Fruit fly (Drosophila melanogaster): Measurements from ENCODE around the gene CG14377.

Gene CG14377

dm6 chr3R:13400902-13401721 lies 3.5 kb downstream of the CG14377 start (continued):
- TF ChIP-seq tll (GFP tag; optimal IDR thresholded peaks at IDR 0.05) (no peak), chm (GFP tag; IDR thresholded peaks at IDR 0.05) (no peak; the same call in 1 of the 2 replicates), Sox100B (GFP tag; optimal IDR thresholded peaks at IDR 0.05) (peak; percentile 85), CG6654 (GFP tag; optimal IDR thresholded peaks at IDR 0.05) (peak; percentile 70), knrl (GFP tag; IDR thresholded peaks at IDR 0.05; ENCODE audit: partially characterized antibody) (no peak), shn (GFP tag; optimal IDR thresholded peaks at IDR 0.05) (peak; percentile 92), CG2120 (GFP tag; optimal IDR thresholded peaks at IDR 0.05) (peak; percentile 92), CG11504 (tag; optimal IDR thresholded peaks at IDR 0.05) (peak; percentile 90), CG10462 (GFP tag; optimal IDR thresholded peaks at IDR 0.05) (peak; percentile 86), CG9876 (GFP tag; optimal IDR thresholded peaks at IDR 0.05) (peak; percentile 68), fd3F (GFP tag; optimal IDR thresholded peaks at IDR 0.05) (peak; percentile 80), CG1233 (GFP tag; optimal IDR thresholded peaks at IDR 0.05) (peak; percentile 72), CG17612 (GFP tag; IDR thresholded peaks at IDR 0.05) (peak; percentile 54), yki (optimal IDR thresholded peaks at IDR 0.05) (no peak), CG14710 (tag; optimal IDR thresholded peaks at IDR 0.05) (peak; percentile 92), CG42726 (GFP tag; IDR thresholded peaks at IDR 0.05; ENCODE audit: partially characterized antibody) (no peak), zfh1 (GFP tag; IDR thresholded peaks at IDR 0.05) (peak; percentile 82), en (GFP tag; optimal IDR thresholded peaks at IDR 0.05) (peak; percentile 86), croc (GFP tag; conservative IDR thresholded peaks at IDR 0.05) (peak; percentile 81), ftz-f1 (GFP tag; optimal IDR thresholded peaks at IDR 0.05) (no peak), pros (GFP tag; optimal IDR thresholded peaks at IDR 0.05) (peak; percentile 33), CG34422 (GFP tag; IDR thresholded peaks at IDR 0.05) (peak; percentile 85), CrebB (tag; optimal IDR thresholded peaks at IDR 0.05) (peak; percentile 75), twi (tag; optimal IDR thresholded peaks at IDR 0.05) (peak; percentile 80), p53 (GFP tag; optimal IDR thresholded peaks at IDR 0.05) (peak; percentile 79), Hr78 (GFP tag; optimal IDR thresholded peaks at IDR 0.05) (peak in 1 of 2 experiments; percentile 73), mirr (GFP tag; optimal IDR thresholded peaks at IDR 0.05) (peak; percentile 23), Myb (GFP tag; optimal IDR thresholded peaks at IDR 0.05) (peak; percentile 76), klu (GFP tag; IDR thresholded peaks at IDR 0.05) (peak; percentile 81), GATAe (GFP tag; conservative IDR thresholded peaks at IDR 0.05) (no peak; the same call in 1 of the 2 replicates), CG13424 (tag; optimal IDR thresholded peaks at IDR 0.05) (peak; percentile 92), tap (tag; optimal IDR thresholded peaks at IDR 0.05) (peak; percentile 82), hkb (optimal IDR thresholded peaks at IDR 0.05) (no peak), hkb (GFP tag; IDR thresholded peaks at IDR 0.05) (peak; percentile 89), oc (tag; optimal IDR thresholded peaks at IDR 0.05) (peak; percentile 87), CG1529 (GFP tag; optimal IDR thresholded peaks at IDR 0.05) (peak; percentile 89), CG11695 (GFP tag; IDR thresholded peaks at IDR 0.05) (peak; percentile 91), CG8281 (tag; optimal IDR thresholded peaks at IDR 0.05) (peak; percentile 77), chn (GFP tag; optimal IDR thresholded peaks at IDR 0.05) (peak; percentile 91), CG31365 (tag; optimal IDR thresholded peaks at IDR 0.05) (peak; percentile 67), crol (GFP tag; IDR thresholded peaks at IDR 0.05) (no peak), MTF-1 (GFP tag; optimal IDR thresholded peaks at IDR 0.05; ENCODE audit: borderline replicate concordance) (peak; percentile 64), CG13894 (tag; optimal IDR thresholded peaks at IDR 0.05) (no peak), CG3995 (GFP tag; optimal IDR thresholded peaks at IDR 0.05) (peak; percentile 28), Drgx (GFP tag; IDR thresholded peaks at IDR 0.05) (peak; percentile 81), E2f2 (GFP tag; IDR thresholded peaks at IDR 0.05) (peak; percentile 68), HLHmδ (GFP tag; optimal IDR thresholded peaks at IDR 0.05) (no peak), CG10431 (GFP tag; optimal IDR thresholded peaks at IDR 0.05) (peak; percentile 76)
